Worm (Caenorhabditis elegans): ENCODE measurements around the gene Y51A2B.9.

- TF ChIP-seq fkh-10 (GFP tag; optimal IDR thresholded peaks at IDR 0.05) (no peak), nhr-11 (tag; optimal IDR thresholded peaks at IDR 0.05) (no peak), unc-86 (tag; optimal IDR thresholded peaks at IDR 0.05) (no peak), unc-55 (GFP tag; optimal IDR thresholded peaks at IDR 0.05) (no peak), ceh-9 (tag; optimal IDR thresholded peaks at IDR 0.05) (no peak), rnt-1 (tag; optimal IDR thresholded peaks at IDR 0.05) (no peak), ama-1 (optimal IDR thresholded peaks at IDR 0.05) (no peak), pha-4 (tag; optimal IDR thresholded peaks at IDR 0.05) (no peak), fax-1 (tag; optimal IDR thresholded peaks at IDR 0.05) (no peak), pag-3 (tag; optimal IDR thresholded peaks at IDR 0.05; ENCODE audit: borderline replicate concordance) (no peak), sox-4 (tag; optimal IDR thresholded peaks at IDR 0.05) (no peak), F13H6.1 (tag; optimal IDR thresholded peaks at IDR 0.05) (no peak), hlh-8 (tag; optimal IDR thresholded peaks at IDR 0.05) (no peak)
Measured at ce11 chrV:18425544-18425943, 30.0 kb upstream of the Y51A2B.9 start, which contains the start of gene ZK262.19.

Data from whole organism, late embryonic.